Worm (Caenorhabditis elegans): ENCODE measurements around the gene T02E9.5.
A peak's percentile ranks its signal among the peaks of the same experiment; 100 is the strongest.

T02E9.5 gene

ce11 chrV:11375150-11375792, 33.2 kb downstream of the T02E9.5 start, which contains the start of gene cnb-1 (continued):
- TF ChIP-seq hlh-8 (tag; optimal IDR thresholded peaks at IDR 0.05) (peak; percentile 62), sdc-2 (tag; optimal IDR thresholded peaks at IDR 0.05) (peak; percentile 13), ceh-2 (tag; optimal IDR thresholded peaks at IDR 0.05) (peak; percentile 61), odd-2 (tag; optimal IDR thresholded peaks at IDR 0.05) (no peak), ahr-1 (tag; optimal IDR thresholded peaks at IDR 0.05) (no peak), K09A11.1 (tag; optimal IDR thresholded peaks at IDR 0.05; ENCODE audit: insufficient read depth) (no peak), syd-9 (tag; optimal IDR thresholded peaks at IDR 0.05) (peak; percentile 33), gmeb-2 (tag; optimal IDR thresholded peaks at IDR 0.05) (no peak), npax-4 (tag; optimal IDR thresholded peaks at IDR 0.05) (no peak), C08G9.2 (tag; optimal IDR thresholded peaks at IDR 0.05) (peak; percentile 32), fkh-6 (tag; optimal IDR thresholded peaks at IDR 0.05) (no peak), pros-1 (tag; optimal IDR thresholded peaks at IDR 0.05) (no peak), rnt-1 (tag; optimal IDR thresholded peaks at IDR 0.05) (peak; percentile 38), pha-2 (tag; optimal IDR thresholded peaks at IDR 0.05) (no peak), unc-55 (GFP tag; optimal IDR thresholded peaks at IDR 0.05) (peak; percentile 82), ceh-45 (GFP tag; IDR thresholded peaks at IDR 0.05) (no peak), tbx-7 (tag; optimal IDR thresholded peaks at IDR 0.05) (no peak), ceh-30 (tag; optimal IDR thresholded peaks at IDR 0.05) (no peak), K02D7.2 (tag; optimal IDR thresholded peaks at IDR 0.05) (no peak), unc-86 (tag; optimal IDR thresholded peaks at IDR 0.05) (peak; percentile 20), lim-6 (tag; optimal IDR thresholded peaks at IDR 0.05) (peak; percentile 16), ztf-16 (tag; optimal IDR thresholded peaks at IDR 0.05) (no peak), elt-2 (tag; optimal IDR thresholded peaks at IDR 0.05) (no peak), ref-2 (tag; optimal IDR thresholded peaks at IDR 0.05) (peak; percentile 69), pax-1 (tag; optimal IDR thresholded peaks at IDR 0.05) (no peak), ceh-24 (tag; optimal IDR thresholded peaks at IDR 0.05) (no peak), sox-4 (tag; optimal IDR thresholded peaks at IDR 0.05) (no peak), hlh-30 (tag; optimal IDR thresholded peaks at IDR 0.05; ENCODE audit: insufficient read depth) (peak; percentile 54), nhr-11 (tag; optimal IDR thresholded peaks at IDR 0.05) (no peak), nfya-1 (tag; optimal IDR thresholded peaks at IDR 0.05) (peak; percentile 64), hlh-13 (GFP tag; optimal IDR thresholded peaks at IDR 0.05) (no peak), unc-3 (GFP tag; conservative IDR thresholded peaks at IDR 0.05) (no peak), unc-3 (tag; optimal IDR thresholded peaks at IDR 0.05) (no peak), dve-1 (tag; optimal IDR thresholded peaks at IDR 0.05) (no peak), Y22D7AL.16 (tag; optimal IDR thresholded peaks at IDR 0.05) (no peak), ceh-18 (tag; optimal IDR thresholded peaks at IDR 0.05) (peak; percentile 76), zip-5 (tag; optimal IDR thresholded peaks at IDR 0.05) (peak; percentile 9), C38D4.7 (GFP tag; optimal IDR thresholded peaks at IDR 0.05) (no peak)

- TF ChIP-seq tbx-2 (tag; optimal IDR thresholded peaks at IDR 0.05), result no peak
- no peak for TF ChIP-seq pha-4 (tag; optimal IDR thresholded peaks at IDR 0.05)
- peak; percentile 52 for TF ChIP-seq unc-42 (tag; optimal IDR thresholded peaks at IDR 0.05)
- no peak for TF ChIP-seq sox-4 (tag; optimal IDR thresholded peaks at IDR 0.05)
- no peak for TF ChIP-seq K09A11.1 (tag; optimal IDR thresholded peaks at IDR 0.05; ENCODE audit: insufficient read depth)
- TF ChIP-seq C38D4.7 (GFP tag; optimal IDR thresholded peaks at IDR 0.05), result no peak
These were observed 37.3 kb downstream of the T02E9.5 start for ce11 chrV:11379341-11379740.

Data from whole organism, late embryonic.